Worm (Caenorhabditis elegans): ENCODE measurements around the gene sru-27.

Gene sru-27

DNA sequence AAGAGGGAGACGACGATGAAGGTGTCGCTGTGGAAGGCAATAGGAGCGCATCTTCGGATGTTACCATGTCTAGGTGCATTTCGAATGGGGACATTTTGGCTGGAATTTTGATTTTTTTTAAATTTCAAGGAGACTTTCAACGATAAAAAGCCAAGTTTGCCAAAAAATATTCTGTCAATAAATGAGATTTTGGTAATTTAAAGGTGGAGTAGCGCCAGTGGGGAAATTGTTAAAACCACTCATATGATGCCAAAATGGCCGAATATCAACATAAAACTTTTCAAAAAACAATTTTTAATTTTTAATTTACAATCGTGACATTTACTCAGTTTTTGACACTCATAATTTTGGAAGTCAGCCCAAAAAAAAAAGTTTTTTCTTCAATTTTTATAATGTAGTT is 12.3 kb downstream of the sru-27 start, which contains the start of gene nhr-260 (continued):
- TF ChIP-seq ref-2 (tag; optimal IDR thresholded peaks at IDR 0.05) (no peak), madf-2 (tag; optimal IDR thresholded peaks at IDR 0.05) (no peak)

DNA sequence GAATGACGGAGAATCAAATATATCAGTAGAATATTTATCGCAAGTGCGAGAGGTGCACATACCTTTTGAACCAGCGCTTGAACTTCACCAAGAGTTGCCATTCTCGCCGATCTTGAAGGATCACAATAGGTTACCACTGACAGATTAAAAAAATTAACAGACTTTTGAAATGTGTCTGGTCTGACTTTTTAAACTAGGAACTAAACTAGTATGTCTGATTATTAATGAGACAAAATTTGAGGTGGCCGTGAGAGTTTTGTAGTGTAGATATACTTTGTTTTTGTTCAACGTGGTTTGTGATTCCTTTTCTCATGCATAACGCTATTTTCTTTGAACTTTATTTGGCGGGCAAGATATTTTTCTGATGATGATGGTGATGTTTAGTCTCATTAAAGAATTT is 22.6 kb downstream of the sru-27 start, which contains the start of gene str-240:
str-240 (minus strand) TSS at position 101 of the 400 bp plus-strand sequence.
- no peak for TF ChIP-seq nfya-1 (tag; optimal IDR thresholded peaks at IDR 0.05)
- TF ChIP-seq C08G9.2 (tag; optimal IDR thresholded peaks at IDR 0.05): no peak
- no peak for TF ChIP-seq lin-11 (tag; optimal IDR thresholded peaks at IDR 0.05)
- TF ChIP-seq F13H6.1 (tag; optimal IDR thresholded peaks at IDR 0.05): no peak
- no peak for TF ChIP-seq mec-3 (tag; optimal IDR thresholded peaks at IDR 0.05; ENCODE audit: borderline replicate concordance)
- TF ChIP-seq fkh-10 (GFP tag; optimal IDR thresholded peaks at IDR 0.05): no peak
- TF ChIP-seq nhr-232 (tag; optimal IDR thresholded peaks at IDR 0.05): no peak
- TF ChIP-seq ceh-19 (GFP tag; optimal IDR thresholded peaks at IDR 0.05): no peak
- TF ChIP-seq pha-4 (tag; optimal IDR thresholded peaks at IDR 0.05): no peak
- no peak for TF ChIP-seq unc-42 (tag; optimal IDR thresholded peaks at IDR 0.05)
- no peak for TF ChIP-seq unc-3 (GFP tag; conservative IDR thresholded peaks at IDR 0.05)
- no peak for TF ChIP-seq unc-3 (tag; optimal IDR thresholded peaks at IDR 0.05)
- TF ChIP-seq ceh-48 (tag; optimal IDR thresholded peaks at IDR 0.05): no peak

DNA sequence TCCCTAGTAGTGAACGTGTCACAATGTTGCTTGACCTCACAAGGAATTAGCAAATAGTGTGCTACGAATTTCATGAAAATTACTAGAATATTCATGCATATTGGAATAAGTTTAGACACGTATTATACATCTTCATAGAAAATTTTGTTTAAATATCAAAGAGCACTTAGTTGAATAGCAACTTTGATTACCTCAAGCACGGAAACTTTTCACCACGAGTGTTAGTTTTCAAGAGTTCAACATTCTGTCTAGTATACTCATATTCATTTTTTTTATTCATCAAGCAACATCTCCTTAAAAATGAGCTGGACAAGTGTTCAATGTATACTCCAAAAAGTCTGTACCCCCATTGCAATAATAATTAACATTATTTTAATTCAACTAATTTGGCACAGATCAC is 23.2 kb downstream of the sru-27 start, which contains the start of gene str-243:
str-243 (plus strand) TSS at position 301 of the 400 bp plus-strand sequence.
- TF ChIP-seq Y22D7AL.16 (tag; optimal IDR thresholded peaks at IDR 0.05) (no peak), hlh-13 (GFP tag; optimal IDR thresholded peaks at IDR 0.05) (no peak), ceh-6 (GFP tag; optimal IDR thresholded peaks at IDR 0.05) (no peak), ceh-19 (GFP tag; optimal IDR thresholded peaks at IDR 0.05) (no peak), hlh-6 (tag; optimal IDR thresholded peaks at IDR 0.05) (no peak), ceh-31 (tag; optimal IDR thresholded peaks at IDR 0.05) (no peak)

ce11 chrV:1527985-1528384 is 28.7 kb downstream of the sru-27 start, which contains the start of gene str-236:
Gene str-236 (minus strand): TSS chrV:1528085.
- TF ChIP-seq ceh-30 (tag; optimal IDR thresholded peaks at IDR 0.05) (no peak), fkh-10 (GFP tag; optimal IDR thresholded peaks at IDR 0.05) (no peak), hlh-13 (GFP tag; optimal IDR thresholded peaks at IDR 0.05) (no peak), nhr-11 (tag; optimal IDR thresholded peaks at IDR 0.05) (no peak), pha-2 (tag; optimal IDR thresholded peaks at IDR 0.05) (no peak), npax-4 (tag; optimal IDR thresholded peaks at IDR 0.05) (no peak), C08G9.2 (tag; optimal IDR thresholded peaks at IDR 0.05) (no peak), ceh-2 (tag; optimal IDR thresholded peaks at IDR 0.05) (no peak), ttx-3 (tag; optimal IDR thresholded peaks at IDR 0.05) (no peak), tbx-7 (tag; optimal IDR thresholded peaks at IDR 0.05) (no peak), F13H6.1 (tag; optimal IDR thresholded peaks at IDR 0.05) (no peak), lin-11 (tag; optimal IDR thresholded peaks at IDR 0.05) (no peak), T23F11.4 (GFP tag; optimal IDR thresholded peaks at IDR 0.05) (no peak), pag-3 (tag; optimal IDR thresholded peaks at IDR 0.05; ENCODE audit: borderline replicate concordance) (no peak), C38D4.7 (GFP tag; optimal IDR thresholded peaks at IDR 0.05) (no peak)

DNA sequence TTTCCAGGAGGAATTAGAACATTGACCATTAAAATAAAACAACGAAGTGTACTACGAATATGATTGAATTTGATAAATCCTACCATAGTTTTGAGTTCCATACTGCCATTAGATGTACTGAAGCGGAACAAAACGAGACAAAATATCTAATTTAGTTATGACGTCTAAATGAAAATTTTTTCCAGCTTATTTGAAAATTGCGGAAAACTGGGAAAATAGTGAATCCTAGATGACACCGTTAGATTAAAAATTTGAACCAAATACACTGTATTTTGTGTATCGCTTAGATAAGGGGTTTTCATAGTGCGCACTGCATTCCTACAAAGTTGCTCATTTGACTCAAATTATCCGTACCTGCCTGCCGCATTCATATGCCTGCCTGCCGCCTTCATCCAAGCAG is 31.9 kb downstream of the sru-27 start, which contains the start of gene K02H11.4:
K02H11.4 (minus strand) TSS at position 101 of the 400 bp plus-strand sequence.
- TF ChIP-seq sox-4 (tag; optimal IDR thresholded peaks at IDR 0.05) (no peak), sox-2 (GFP tag; IDR thresholded peaks at IDR 0.05) (no peak), pros-1 (tag; optimal IDR thresholded peaks at IDR 0.05) (no peak)

ce11 chrV:1532455-1532854 is 33.2 kb downstream of the sru-27 start:
- TF ChIP-seq ceh-6 (GFP tag; optimal IDR thresholded peaks at IDR 0.05) (no peak), nhr-232 (tag; optimal IDR thresholded peaks at IDR 0.05) (no peak), unc-86 (tag; optimal IDR thresholded peaks at IDR 0.05) (no peak), mec-3 (tag; optimal IDR thresholded peaks at IDR 0.05; ENCODE audit: borderline replicate concordance) (no peak), ref-2 (tag; optimal IDR thresholded peaks at IDR 0.05) (no peak), ceh-30 (tag; optimal IDR thresholded peaks at IDR 0.05) (no peak), C08G9.2 (tag; optimal IDR thresholded peaks at IDR 0.05) (no peak)
